Worm (Caenorhabditis elegans) whole organism, L2 larva: Measurements from ENCODE around the gene F32D8.2.

Experiments
- C34F6.9 ChIP-seq: fragments of 150-350 bp; optimal IDR thresholded peaks from 2 replicates; lab custom pipeline; 2014; ENCODE audit warnings: missing biosample characterization, missing genetic modification characterization
- F13H6.1 ChIP-seq: sonication (generic microtip); optimal IDR thresholded peaks from 2 replicates; lab custom pipeline; 2016; ENCODE audit warnings: missing genetic modification characterization, missing compliant biosample characterization
- R02D3.7 ChIP-seq: fragments of 150-350 bp; optimal IDR thresholded peaks from 2 replicates; lab custom pipeline; 2014; ENCODE audit warnings: missing biosample characterization, missing genetic modification characterization
- Y55F3AM.14 ChIP-seq: fragments of 200-800 bp; sonication (Bioruptor generic); optimal IDR thresholded peaks from 2 replicates; lab custom pipeline; 2018; ENCODE audit warnings: mild to moderate bottlenecking, missing genetic modification characterization, missing compliant biosample characterization
- alr-1 ChIP-seq: fragments of 150-350 bp; optimal IDR thresholded peaks from 2 replicates; lab custom pipeline; 2014; ENCODE audit warnings: missing biosample characterization, missing genetic modification characterization
- aly-2 ChIP-seq: fragments of 150-350 bp; optimal IDR thresholded peaks from 2 replicates; lab custom pipeline; 2014; ENCODE audit warnings: missing biosample characterization, missing genetic modification characterization
- ama-1 ChIP-seq: fragments of 150-350 bp; optimal IDR thresholded peaks from 2 replicates; lab custom pipeline; 2018; ENCODE audit warnings: inconsistent platforms
- blmp-1 ChIP-seq: sonication (generic microtip); optimal IDR thresholded peaks from 2 replicates; lab custom pipeline; 2017; ENCODE audit warnings: missing genetic modification characterization, mild to moderate bottlenecking, missing compliant biosample characterization, antibody characterized with exemption, moderate library complexity; ENCODE audit not compliant: insufficient read depth
- ceh-16 ChIP-seq: fragments of 150-350 bp; optimal IDR thresholded peaks from 2 replicates; lab custom pipeline; 2014; ENCODE audit warnings: missing biosample characterization, missing genetic modification characterization
- ceh-82 ChIP-seq: fragments of 150-350 bp; optimal IDR thresholded peaks from 2 replicates; lab custom pipeline; 2014; ENCODE audit warnings: missing biosample characterization, missing genetic modification characterization
- dmd-4 ChIP-seq: sonication (generic microtip); optimal IDR thresholded peaks from 2 replicates; lab custom pipeline; 2017; ENCODE audit warnings: missing biosample characterization, missing genetic modification characterization
- egl-27 ChIP-seq: sonication (generic microtip); optimal IDR thresholded peaks from 3 replicates; lab custom pipeline; 2017; ENCODE audit warnings: missing biosample characterization, missing genetic modification reagents, missing genetic modification characterization
- elt-3 ChIP-seq: sonication (generic microtip); optimal IDR thresholded peaks from 2 replicates; lab custom pipeline; 2017; ENCODE audit warnings: missing biosample characterization, missing genetic modification characterization
- fos-1 ChIP-seq: fragments of 150-350 bp; optimal IDR thresholded peaks from 2 replicates; lab custom pipeline; 2014; ENCODE audit warnings: missing biosample characterization, missing genetic modification characterization
- lin-13 ChIP-seq: fragments of 150-350 bp; optimal IDR thresholded peaks from 2 replicates; lab custom pipeline; 2014; ENCODE audit warnings: missing biosample characterization, missing genetic modification reagents, missing genetic modification characterization
- lin-39 ChIP-seq: fragments of 150-350 bp; optimal IDR thresholded peaks from 2 replicates; lab custom pipeline; 2014; ENCODE audit warnings: missing biosample characterization, missing genetic modification reagents, missing genetic modification characterization
- lsy-2 ChIP-seq, 2 experiments: fragments of 150-350 bp in 1 of 2; sonication (generic microtip) in 1 of 2; optimal IDR thresholded peaks; 2 replicates each; lab custom pipeline; 2014 to 2017; ENCODE audit warnings: missing biosample characterization in 2 of 2, missing genetic modification characterization in 2 of 2
- mab-5 ChIP-seq: fragments of 150-350 bp; optimal IDR thresholded peaks from 2 replicates; lab custom pipeline; 2014; ENCODE audit warnings: missing biosample characterization, missing genetic modification characterization
- mbf-1 ChIP-seq: sonication (generic microtip); optimal IDR thresholded peaks from 2 replicates; lab custom pipeline; 2017; ENCODE audit warnings: missing biosample characterization, missing genetic modification characterization
- mdl-1 ChIP-seq, 2 experiments: fragments of 150-350 bp in 1 of 2; sonication (generic microtip) in 1 of 2; optimal IDR thresholded peaks; 2 replicates each; lab custom pipeline; 2017; ENCODE audit warnings: missing biosample characterization in 2 of 2, missing genetic modification characterization in 2 of 2
- nhr-10 ChIP-seq: sonication (generic microtip); optimal IDR thresholded peaks from 2 replicates; lab custom pipeline; 2017; ENCODE audit warnings: missing biosample characterization, missing genetic modification characterization
- nhr-11 ChIP-seq: fragments of 150-350 bp; optimal IDR thresholded peaks from 2 replicates; lab custom pipeline; 2014; ENCODE audit warnings: missing biosample characterization, missing genetic modification characterization
- nhr-12 ChIP-seq: fragments of 150-350 bp; optimal IDR thresholded peaks from 2 replicates; lab custom pipeline; 2014; ENCODE audit warnings: missing biosample characterization, missing genetic modification characterization
- nhr-129 ChIP-seq: fragments of 150-350 bp; optimal IDR thresholded peaks from 2 replicates; lab custom pipeline; 2014; ENCODE audit warnings: missing biosample characterization, missing genetic modification characterization
- nhr-21 ChIP-seq: fragments of 150-350 bp; optimal IDR thresholded peaks from 2 replicates; lab custom pipeline; 2014; ENCODE audit warnings: missing biosample characterization, missing genetic modification characterization
- nhr-23 ChIP-seq: fragments of 150-350 bp; optimal IDR thresholded peaks from 2 replicates; lab custom pipeline; 2014; ENCODE audit warnings: missing biosample characterization, missing genetic modification reagents, missing genetic modification characterization
- nhr-237 ChIP-seq: fragments of 150-350 bp; optimal IDR thresholded peaks from 2 replicates; lab custom pipeline; 2014; ENCODE audit warnings: missing biosample characterization, missing genetic modification characterization
- nhr-25 ChIP-seq: fragments of 150-350 bp; sonication (generic microtip); optimal IDR thresholded peaks from 3 replicates; lab custom pipeline; 2014; ENCODE audit warnings: missing biosample characterization, missing genetic modification characterization
- nhr-6 ChIP-seq: fragments of 150-350 bp; optimal IDR thresholded peaks from 2 replicates; lab custom pipeline; 2014; ENCODE audit warnings: missing biosample characterization, missing genetic modification characterization
- nhr-77 ChIP-seq: fragments of 150-350 bp; optimal IDR thresholded peaks from 2 replicates; lab custom pipeline; 2014; ENCODE audit warnings: missing biosample characterization, missing genetic modification characterization
- peb-1 ChIP-seq: fragments of 150-350 bp; optimal IDR thresholded peaks from 2 replicates; lab custom pipeline; 2014; ENCODE audit warnings: missing biosample characterization, missing genetic modification characterization
- sma-3 ChIP-seq: sonication (generic microtip); optimal IDR thresholded peaks from 2 replicates; lab custom pipeline; 2016; ENCODE audit warnings: missing genetic modification reagents, missing genetic modification characterization, missing compliant biosample characterization
- unc-55 ChIP-seq: fragments of 150-350 bp; sonication (generic microtip); optimal IDR thresholded peaks from 3 replicates; lab custom pipeline; 2014; ENCODE audit warnings: missing biosample characterization, missing genetic modification reagents, missing genetic modification characterization
- unc-62 ChIP-seq: fragments of 150-350 bp; optimal IDR thresholded peaks from 2 replicates; lab custom pipeline; 2014; ENCODE audit warnings: missing biosample characterization, missing genetic modification reagents, missing genetic modification characterization
- zag-1 ChIP-seq: fragments of 150-350 bp; optimal IDR thresholded peaks from 2 replicates; lab custom pipeline; 2014; ENCODE audit warnings: missing biosample characterization, missing genetic modification characterization
- ztf-1 ChIP-seq: fragments of 200-800 bp; sonication (Bioruptor generic); conservative IDR thresholded peaks from 2 replicates; pipeline ENCODE4 v1.3.6; 2022; ENCODE audit warnings: missing genetic modification characterization, missing compliant biosample characterization
- ztf-11 ChIP-seq: sonication (generic microtip); optimal IDR thresholded peaks from 2 replicates; lab custom pipeline; 2017; ENCODE audit warnings: missing biosample characterization, missing genetic modification characterization

The F32D8.2 gene

ce11 chrV:10883478-10883877, at the start of gene F32D8.2:
F32D8.2 (plus strand) TSS chrV:10883778.
- TF ChIP-seq nhr-129 (tag; lab: Kevin White, UChicago) (no peak), F13H6.1 (no peak), nhr-12 (tag; lab: Kevin White, UChicago) (no peak), Y55F3AM.14 (GFP tag; lab: Kevin White, UChicago) (no peak), lin-39 (tag; lab: Kevin White, UChicago) (no peak)

ce11 chrV:10834682-10835219, 48.8 kb upstream of the F32D8.2 start:
- TF ChIP-seq mdl-1 (tag; optimal IDR thresholded peaks at IDR 0.05; lab: Kevin White, UChicago) (no peak), ztf-1 (no peak), nhr-25 (no peak), sma-3 (GFP tag; lab: Kevin White, UChicago) (no peak), elt-3 (tag; lab: Kevin White, UChicago) (no peak), fos-1 (tag; lab: Kevin White, UChicago) (no peak), nhr-6 (tag; lab: Kevin White, UChicago) (no peak), nhr-23 (tag; lab: Kevin White, UChicago) (no peak), nhr-77 (tag; lab: Kevin White, UChicago) (no peak), zag-1 (peak; percentile 25), nhr-12 (tag; lab: Kevin White, UChicago) (no peak), lin-39 (tag; lab: Kevin White, UChicago) (no peak), blmp-1 (tag; lab: Kevin White, UChicago) (no peak), ama-1 (lab: Kevin White, UChicago) (no peak), lsy-2 (tag; optimal IDR thresholded peaks at IDR 0.05; lab: Kevin White, UChicago) (peak in 1 of 2 experiments; percentile 10), ztf-11 (no peak), mab-5 (tag; lab: Kevin White, UChicago) (no peak), C34F6.9 (tag; lab: Kevin White, UChicago) (peak; percentile 53), alr-1 (tag; lab: Kevin White, UChicago) (no peak), egl-27 (tag; lab: Kevin White, UChicago) (no peak), peb-1 (tag; lab: Kevin White, UChicago) (no peak), lin-13 (GFP tag; lab: Kevin White, UChicago) (no peak), ceh-16 (tag; lab: Kevin White, UChicago) (no peak), unc-62 (no peak), unc-55 (GFP tag; lab: Kevin White, UChicago) (peak; percentile 44), Y55F3AM.14 (GFP tag; lab: Kevin White, UChicago) (no peak), aly-2 (no peak), dmd-4 (tag; lab: Kevin White, UChicago) (no peak), nhr-11 (tag; lab: Kevin White, UChicago) (no peak), nhr-237 (tag; lab: Kevin White, UChicago) (no peak), nhr-21 (no peak), mbf-1 (tag; lab: Kevin White, UChicago) (no peak), R02D3.7 (tag; lab: Kevin White, UChicago) (no peak), nhr-10 (tag; lab: Kevin White, UChicago) (no peak)

DNA sequence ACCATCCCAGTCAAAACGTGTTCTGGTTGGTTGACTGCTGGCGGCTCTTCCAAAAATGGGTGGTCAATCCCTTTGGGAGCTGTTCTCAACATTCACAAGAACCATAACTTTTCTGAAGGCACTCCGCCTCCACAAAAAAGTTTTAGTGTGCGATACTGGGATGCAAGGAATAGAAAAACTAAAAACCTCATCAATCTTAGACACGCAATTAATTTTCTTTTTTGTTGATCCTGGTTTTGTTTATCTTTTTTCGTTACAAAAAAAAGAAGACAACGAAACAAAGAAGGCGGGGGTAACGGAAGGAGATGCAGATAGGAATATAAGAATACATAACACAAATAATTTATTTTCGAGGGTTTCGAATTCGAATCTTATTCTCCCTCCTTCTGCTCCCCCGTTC, 45.4 kb upstream of the F32D8.2 start:
- TF ChIP-seq egl-27 (tag; lab: Kevin White, UChicago) = no peak
- TF ChIP-seq aly-2 = no peak
- peak; percentile 58 for TF ChIP-seq mab-5 (tag; lab: Kevin White, UChicago)
- TF ChIP-seq unc-55 (GFP tag; lab: Kevin White, UChicago) = peak; percentile 52
- TF ChIP-seq Y55F3AM.14 (GFP tag; lab: Kevin White, UChicago) = peak; percentile 46

DNA sequence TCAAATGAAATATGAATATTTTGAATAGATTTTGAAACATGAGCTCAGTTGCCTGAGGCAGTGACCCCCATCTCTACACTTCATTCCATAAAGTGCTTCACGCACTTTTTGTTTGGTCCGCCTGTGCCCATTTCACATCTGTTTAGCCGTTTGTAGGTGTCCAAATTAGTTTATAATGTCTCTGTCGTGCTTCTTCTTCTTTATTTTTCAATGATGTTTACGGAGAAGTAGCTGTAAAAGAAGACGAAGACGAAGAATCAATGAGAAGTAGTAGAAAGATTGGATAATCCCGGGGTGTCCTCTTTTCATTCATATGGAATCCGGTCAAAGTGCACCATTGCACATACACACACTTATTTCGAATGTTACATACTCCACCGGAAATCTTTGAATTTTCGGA, 44.2 kb upstream of the F32D8.2 start:
- no peak for TF ChIP-seq alr-1 (tag; lab: Kevin White, UChicago)
- TF ChIP-seq Y55F3AM.14 (GFP tag; lab: Kevin White, UChicago) = no peak
- TF ChIP-seq ceh-82 (tag; lab: Kevin White, UChicago) = no peak
- no peak for TF ChIP-seq aly-2
- TF ChIP-seq ztf-11 = no peak
